Fruit fly (Drosophila melanogaster) whole organism, embryonic: ENCODE data around the gene Upf1.
A peak's percentile ranks its signal among the peaks of the same experiment; 100 is the strongest.

Source experiments
- CG1024 ChIP-seq: fragments of 200-800 bp; sonication (Bioruptor generic); IDR thresholded peaks from 2 replicates; pipeline ENCODE4 v1.3.6; 2022; ENCODE audit warnings: missing biosample characterization, missing genetic modification characterization
- CG10462 ChIP-seq: fragments of 200-800 bp; sonication (Bioruptor generic); optimal IDR thresholded peaks from 2 replicates; lab custom pipeline; 2016; ENCODE audit warnings: missing biosample characterization, missing genetic modification characterization
- CG10543 ChIP-seq: fragments of 200-800 bp; sonication (Bioruptor generic); optimal IDR thresholded peaks from 3 replicates; lab custom pipeline; 2017; ENCODE audit warnings: missing biosample characterization, mild to moderate bottlenecking, missing genetic modification characterization, moderate library complexity
- CG11398 ChIP-seq: fragments of 200-800 bp; sonication (Bioruptor generic); optimal IDR thresholded peaks from 2 replicates; lab custom pipeline; 2016; ENCODE audit warnings: missing biosample characterization, missing genetic modification characterization
- CG12299 ChIP-seq: fragments of 200-800 bp; sonication (Bioruptor generic); optimal IDR thresholded peaks from 2 replicates; lab custom pipeline; 2018; ENCODE audit warnings: missing biosample characterization, mild to moderate bottlenecking, missing genetic modification characterization
- CG12942 ChIP-seq: fragments of 200-800 bp; sonication (Bioruptor generic); optimal IDR thresholded peaks from 3 replicates; lab custom pipeline; 2016; ENCODE audit warnings: missing biosample characterization, missing genetic modification characterization
- CG13296 ChIP-seq: fragments of 200-800 bp; sonication (Bioruptor generic); optimal IDR thresholded peaks from 3 replicates; lab custom pipeline; 2018; ENCODE audit warnings: missing biosample characterization, mild to moderate bottlenecking, missing genetic modification characterization
- CG13775 ChIP-seq: fragments of 200-800 bp; sonication (Bioruptor generic); optimal IDR thresholded peaks from 3 replicates; lab custom pipeline; 2017; ENCODE audit warnings: missing biosample characterization, mild to moderate bottlenecking, missing genetic modification characterization
- CG14014 ChIP-seq: fragments of 200-800 bp; sonication (Bioruptor generic); IDR thresholded peaks from 2 replicates; pipeline ENCODE4 v1.3.6; 2022; ENCODE audit warnings: missing biosample characterization, missing genetic modification characterization
- CG15073 ChIP-seq: fragments of 200-800 bp; sonication (Bioruptor generic); optimal IDR thresholded peaks from 2 replicates; lab custom pipeline; 2016; ENCODE audit warnings: missing biosample characterization, missing genetic modification characterization
- CG16779 ChIP-seq: fragments of 200-800 bp; sonication (Bioruptor generic); IDR thresholded peaks from 2 replicates; pipeline ENCODE4 v1.3.6; 2022; ENCODE audit warnings: missing biosample characterization, missing genetic modification characterization
- CG18764 ChIP-seq: fragments of 200-800 bp; sonication (Bioruptor generic); optimal IDR thresholded peaks from 3 replicates; lab custom pipeline; 2016; ENCODE audit warnings: missing biosample characterization, missing genetic modification characterization
- CG31224 ChIP-seq: fragments of 200-800 bp; sonication (Bioruptor generic); IDR thresholded peaks from 2 replicates; pipeline ENCODE4 v1.3.6; 2022; ENCODE audit warnings: missing biosample characterization, missing genetic modification characterization
- CG4328 ChIP-seq: fragments of 200-800 bp; sonication (Bioruptor generic); optimal IDR thresholded peaks from 3 replicates; lab custom pipeline; 2017; ENCODE audit warnings: missing biosample characterization, missing genetic modification reagents, missing genetic modification characterization
- CG4360 ChIP-seq: fragments of 200-800 bp; sonication (Bioruptor generic); IDR thresholded peaks from 2 replicates; pipeline ENCODE4 v1.3.6; 2022; ENCODE audit warnings: missing biosample characterization, missing genetic modification characterization
- CG4707 ChIP-seq: fragments of 200-800 bp; sonication (Bioruptor generic); optimal IDR thresholded peaks from 2 replicates; lab custom pipeline; 2018; ENCODE audit warnings: missing biosample characterization, mild to moderate bottlenecking, missing genetic modification characterization, moderate library complexity
- CG4854 ChIP-seq: fragments of 200-800 bp; sonication (Bioruptor generic); optimal IDR thresholded peaks from 2 replicates; lab custom pipeline; 2016; ENCODE audit warnings: missing biosample characterization, missing genetic modification characterization, inconsistent platforms
- CG6765 ChIP-seq: fragments of 200-800 bp; sonication (Bioruptor generic); optimal IDR thresholded peaks from 3 replicates; lab custom pipeline; 2017; ENCODE audit warnings: missing biosample characterization, mild to moderate bottlenecking, missing genetic modification characterization
- CG9727 ChIP-seq: fragments of 200-800 bp; sonication (Bioruptor generic); optimal IDR thresholded peaks from 3 replicates; lab custom pipeline; 2017; ENCODE audit warnings: missing biosample characterization, mild to moderate bottlenecking, missing genetic modification characterization
- CG9797 ChIP-seq: fragments of 200-800 bp; sonication (Bioruptor generic); optimal IDR thresholded peaks from 3 replicates; lab custom pipeline; 2018; ENCODE audit warnings: missing biosample characterization, mild to moderate bottlenecking, missing genetic modification characterization
- Chrac-16 ChIP-seq: fragments of 200-800 bp; sonication (Bioruptor generic); optimal IDR thresholded peaks from 3 replicates; lab custom pipeline; 2016; ENCODE audit warnings: missing biosample characterization, missing genetic modification characterization
- Dbx ChIP-seq: fragments of 200-800 bp; sonication (Bioruptor generic); IDR thresholded peaks from 3 replicates; pipeline ENCODE4 v1.3.6; 2022; ENCODE audit warnings: missing biosample characterization, missing genetic modification characterization
- Dek ChIP-seq: fragments of 200-800 bp; sonication (Bioruptor generic); optimal IDR thresholded peaks from 3 replicates; lab custom pipeline; 2019; ENCODE audit warnings: missing biosample characterization, mild to moderate bottlenecking, missing genetic modification characterization, moderate library complexity
- Dip3 ChIP-seq: fragments of 200-800 bp; sonication (Bioruptor generic); optimal IDR thresholded peaks from 3 replicates; lab custom pipeline; 2016; ENCODE audit warnings: missing biosample characterization, missing genetic modification characterization
- HmgD ChIP-seq: fragments of 200-800 bp; sonication (Bioruptor generic); optimal IDR thresholded peaks from 3 replicates; lab custom pipeline; 2016; ENCODE audit warnings: missing biosample characterization, missing genetic modification characterization
- Mad ChIP-seq: fragments of 200-800 bp; sonication (Bioruptor generic); optimal IDR thresholded peaks from 2 replicates; lab custom pipeline; 2016; ENCODE audit warnings: missing biosample characterization, missing genetic modification characterization
- NC2β ChIP-seq: fragments of 200-800 bp; sonication (Bioruptor generic); optimal IDR thresholded peaks from 2 replicates; lab custom pipeline; 2016; ENCODE audit warnings: missing biosample characterization, missing genetic modification characterization
- Nf-YA ChIP-seq: fragments of 200-800 bp; sonication (Bioruptor generic); IDR thresholded peaks from 2 replicates; pipeline ENCODE4 v1.3.6; 2022; ENCODE audit warnings: missing biosample characterization, missing genetic modification characterization
- Six4 ChIP-seq: fragments of 200-800 bp; sonication (Bioruptor generic); optimal IDR thresholded peaks from 2 replicates; lab custom pipeline; 2016; ENCODE audit warnings: missing biosample characterization, missing genetic modification characterization
- Sry-β ChIP-seq: fragments of 200-800 bp; sonication (Bioruptor generic); optimal IDR thresholded peaks from 2 replicates; lab custom pipeline; 2018; ENCODE audit warnings: missing biosample characterization, mild to moderate bottlenecking, missing genetic modification characterization, moderate library complexity
- bab2 ChIP-seq: fragments of 200-800 bp; sonication (Bioruptor generic); optimal IDR thresholded peaks from 2 replicates; lab custom pipeline; 2016; ENCODE audit warnings: missing biosample characterization, missing genetic modification characterization
- caup ChIP-seq: fragments of 200-800 bp; sonication (Bioruptor generic); optimal IDR thresholded peaks from 3 replicates; lab custom pipeline; 2017; ENCODE audit warnings: missing biosample characterization, mild to moderate bottlenecking, missing genetic modification characterization, moderate library complexity; ENCODE audit not compliant: severe bottlenecking
- crol ChIP-seq: fragments of 200-800 bp; sonication (Bioruptor generic); IDR thresholded peaks from 2 replicates; pipeline ENCODE4 v1.3.6; 2022; ENCODE audit warnings: missing biosample characterization, missing genetic modification characterization
- danr ChIP-seq: fragments of 200-800 bp; sonication (Bioruptor generic); IDR thresholded peaks from 2 replicates; pipeline ENCODE4 v1.3.6; 2022; ENCODE audit warnings: missing biosample characterization, missing genetic modification characterization
- disco-r ChIP-seq: fragments of 200-800 bp; sonication (Bioruptor generic); optimal IDR thresholded peaks from 2 replicates; lab custom pipeline; 2016; ENCODE audit warnings: missing biosample characterization, missing genetic modification characterization
- fd64A ChIP-seq: fragments of 200-800 bp; sonication (Bioruptor generic); optimal IDR thresholded peaks from 3 replicates; lab custom pipeline; 2018; ENCODE audit warnings: missing biosample characterization, mild to moderate bottlenecking, missing genetic modification characterization
- fd96Cb ChIP-seq: fragments of 200-800 bp; sonication (Bioruptor generic); optimal IDR thresholded peaks from 2 replicates; lab custom pipeline; 2018; ENCODE audit warnings: missing biosample characterization, mild to moderate bottlenecking, missing genetic modification characterization, moderate library complexity
- fru ChIP-seq: fragments of >200 bp; optimal IDR thresholded peaks from 2 replicates; lab custom pipeline; 2017
- gcm ChIP-seq: fragments of 200-800 bp; sonication (Bioruptor generic); optimal IDR thresholded peaks from 2 replicates; lab custom pipeline; 2019; ENCODE audit warnings: missing biosample characterization, mild to moderate bottlenecking, missing genetic modification characterization, moderate library complexity
- gsb ChIP-seq: fragments of 200-800 bp; sonication (Bioruptor generic); IDR thresholded peaks from 2 replicates; pipeline ENCODE4 v1.3.6; 2022; ENCODE audit warnings: missing biosample characterization, missing genetic modification characterization
- gsb-n ChIP-seq: fragments of 200-800 bp; sonication (Bioruptor generic); optimal IDR thresholded peaks from 3 replicates; lab custom pipeline; 2018; ENCODE audit warnings: missing biosample characterization, mild to moderate bottlenecking, missing genetic modification characterization
- gt ChIP-seq: fragments of 200-800 bp; sonication (Bioruptor generic); IDR thresholded peaks from 2 replicates; pipeline ENCODE4 v1.3.6; 2022; ENCODE audit warnings: missing biosample characterization, missing genetic modification characterization
- h ChIP-seq: fragments of >200 bp; optimal IDR thresholded peaks from 2 replicates; lab custom pipeline; 2017
- klu ChIP-seq: fragments of 200-800 bp; sonication (Bioruptor generic); IDR thresholded peaks from 2 replicates; pipeline ENCODE4 v1.3.6; 2022; ENCODE audit warnings: missing biosample characterization, missing genetic modification characterization
- odd ChIP-seq: fragments of 200-800 bp; sonication (Bioruptor generic); optimal IDR thresholded peaks from 2 replicates; lab custom pipeline; 2017; ENCODE audit warnings: missing biosample characterization, mild to moderate bottlenecking, missing genetic modification characterization
- sim ChIP-seq: fragments of 200-800 bp; sonication (Bioruptor generic); IDR thresholded peaks from 2 replicates; pipeline ENCODE4 v1.3.6; 2022; ENCODE audit warnings: missing biosample characterization, missing genetic modification characterization
- sqz ChIP-seq: fragments of 200-800 bp; sonication (Bioruptor generic); optimal IDR thresholded peaks from 3 replicates; lab custom pipeline; 2018; ENCODE audit warnings: missing biosample characterization, mild to moderate bottlenecking, missing genetic modification characterization
- sug ChIP-seq: fragments of 200-800 bp; optimal IDR thresholded peaks from 2 replicates; lab custom pipeline; 2019; ENCODE audit warnings: missing biosample characterization, mild to moderate bottlenecking, missing genetic modification characterization, moderate library complexity
- tll ChIP-seq, 2 experiments: fragments of 200-800 bp in 1 of 2; fragments of >200 bp in 1 of 2; sonication (Bioruptor generic) in 1 of 2; optimal IDR thresholded peaks; 2 replicates each; lab custom pipeline; 2017 to 2019; ENCODE audit warnings: missing biosample characterization in 2 of 2, missing genetic modification characterization in 2 of 2, mild to moderate bottlenecking in 1 of 2, moderate library complexity in 1 of 2
- toy ChIP-seq: fragments of 200-800 bp; sonication (Bioruptor generic); IDR thresholded peaks from 2 replicates; pipeline ENCODE4 v1.3.6; 2022; ENCODE audit warnings: missing biosample characterization, missing genetic modification characterization
- tup ChIP-seq: fragments of 200-800 bp; sonication (Bioruptor generic); optimal IDR thresholded peaks from 2 replicates; lab custom pipeline; 2016; ENCODE audit warnings: missing biosample characterization, mild to moderate bottlenecking, missing genetic modification characterization, moderate library complexity
- tx ChIP-seq: fragments of 200-800 bp; sonication (Bioruptor generic); optimal IDR thresholded peaks from 2 replicates; lab custom pipeline; 2016; ENCODE audit warnings: missing biosample characterization, missing genetic modification characterization

The Upf1 gene

dm6 chrX:11920959-11921358, 15.8 kb upstream of the Upf1 start (continued):
- TF ChIP-seq CG10462 (GFP tag; lab: Kevin White, UChicago) (peak; percentile 77), Six4 (peak; percentile 81), Nf-YA (GFP tag; lab: Robert Waterston, UW) (peak; percentile 73), caup (GFP tag; lab: Kevin White, UChicago) (peak; percentile 85), CG4360 (GFP tag; lab: Robert Waterston, UW) (no peak), CG4707 (peak; percentile 76), CG1024 (GFP tag; lab: Robert Waterston, UW) (no peak), Dip3 (peak; percentile 69), CG9727 (peak; percentile 83), CG4328 (peak; percentile 83), odd (GFP tag; lab: Kevin White, UChicago) (peak; percentile 82), gt (GFP tag; lab: Robert Waterston, UW) (0 out of 2 replicates have a peak, but pooled peaks have one; percentile 34), CG13775 (GFP tag; lab: Kevin White, UChicago) (peak; percentile 81), CG6765 (GFP tag; lab: Kevin White, UChicago) (peak; percentile 79), sqz (GFP tag; lab: Kevin White, UChicago) (peak; percentile 77), CG12942 (GFP tag; lab: Kevin White, UChicago) (peak; percentile 72), Mad (GFP tag; lab: Kevin White, UChicago) (peak; percentile 53), CG12299 (tag; lab: Kevin White, UChicago) (peak; percentile 87), toy (GFP tag; lab: Robert Waterston, UW) (peak; percentile 65), sim (GFP tag; lab: Robert Waterston, UW) (peak; percentile 61; the same call in 1 of the 2 replicates), CG4854 (GFP tag; lab: Kevin White, UChicago) (peak; percentile 65), disco-r (GFP tag; lab: Kevin White, UChicago) (peak; percentile 52), h (lab: Kevin White, UChicago) (no peak), CG11398 (GFP tag; lab: Kevin White, UChicago) (peak; percentile 26), tll (GFP tag; optimal IDR thresholded peaks at IDR 0.05; lab: Kevin White, UChicago) (no peak), gcm (GFP tag; lab: Kevin White, UChicago) (peak; percentile 86), crol (peak; percentile 48), tup (GFP tag; lab: Kevin White, UChicago) (no peak), Sry-β (GFP tag; lab: Kevin White, UChicago) (peak; percentile 19), fd64A (peak; percentile 71), gsb (peak; percentile 72), gsb-n (tag; lab: Kevin White, UChicago) (peak; percentile 84), klu (peak; percentile 81), fru (lab: Kevin White, UChicago) (no peak), danr (GFP tag; lab: Robert Waterston, UW) (peak; percentile 88), Chrac-16 (GFP tag; lab: Kevin White, UChicago) (peak; percentile 83), CG16779 (0 out of 2 replicates have a peak, but pooled peaks have one; percentile 40), bab2 (GFP tag; lab: Kevin White, UChicago) (peak; percentile 84), CG15073 (GFP tag; lab: Kevin White, UChicago) (peak; percentile 21), CG9797 (no peak), tx (GFP tag; lab: Kevin White, UChicago) (peak; percentile 70), NC2β (peak; percentile 58), fd96Cb (tag; lab: Kevin White, UChicago) (peak; percentile 92), CG14014 (GFP tag; lab: Robert Waterston, UW) (peak; percentile 91), CG31224 (GFP tag; lab: Robert Waterston, UW) (peak; percentile 81), HmgD (GFP tag; lab: Kevin White, UChicago) (peak; percentile 26), CG10543 (peak; percentile 86), Dek (tag; lab: Kevin White, UChicago) (peak; percentile 88), sug (tag; lab: Kevin White, UChicago) (peak; percentile 92), Dbx (GFP tag; lab: Robert Waterston, UW) (peak; percentile 86), CG13296 (GFP tag; lab: Kevin White, UChicago) (peak; percentile 88), CG18764 (GFP tag; lab: Kevin White, UChicago) (peak; percentile 74)
